Fruit fly (Drosophila melanogaster) whole organism, embryonic: ENCODE measurements around the gene GNBP1.
A peak's percentile ranks its signal among the peaks of the same experiment; 100 is the strongest.

Experiments used
- Blimp-1 ChIP-seq: fragments of 200-800 bp; sonication (Bioruptor generic); optimal IDR thresholded peaks from 3 replicates; lab custom pipeline; 2018; ENCODE audit warnings: missing biosample characterization, missing genetic modification characterization, mild to moderate bottlenecking, moderate library complexity, missing genetic modification reagents
- CG11093 ChIP-seq: fragments of 200-800 bp; sonication (Bioruptor generic); IDR thresholded peaks from 3 replicates; pipeline ENCODE4 v1.3.6; 2022; ENCODE audit warnings: missing biosample characterization, missing genetic modification characterization
- CG11723 ChIP-seq: fragments of 200-800 bp; sonication (Bioruptor generic); optimal IDR thresholded peaks from 2 replicates; lab custom pipeline; 2017; ENCODE audit warnings: missing biosample characterization, mild to moderate bottlenecking, missing genetic modification characterization
- CG12071 ChIP-seq: fragments of 200-800 bp; sonication (Bioruptor generic); optimal IDR thresholded peaks from 3 replicates; lab custom pipeline; 2018; ENCODE audit warnings: missing biosample characterization, mild to moderate bottlenecking, missing genetic modification characterization
- CG12769 ChIP-seq: fragments of 200-800 bp; sonication (Bioruptor generic); optimal IDR thresholded peaks from 2 replicates; lab custom pipeline; 2019; ENCODE audit warnings: missing biosample characterization, mild to moderate bottlenecking, missing genetic modification characterization, moderate library complexity
- CG14014 ChIP-seq: fragments of 200-800 bp; sonication (Bioruptor generic); IDR thresholded peaks from 2 replicates; pipeline ENCODE4 v1.3.6; 2022; ENCODE audit warnings: missing biosample characterization, missing genetic modification characterization
- CG15011 ChIP-seq: fragments of 200-800 bp; sonication (Bioruptor generic); optimal IDR thresholded peaks from 3 replicates; lab custom pipeline; 2018; ENCODE audit warnings: missing biosample characterization, mild to moderate bottlenecking, missing genetic modification characterization
- CG17328 ChIP-seq: fragments of 200-800 bp; sonication (Bioruptor generic); IDR thresholded peaks from 2 replicates; pipeline ENCODE4 v1.3.6; 2022; ENCODE audit warnings: missing biosample characterization, missing genetic modification characterization
- CG17568 ChIP-seq: fragments of 200-800 bp; sonication (Bioruptor generic); optimal IDR thresholded peaks from 2 replicates; lab custom pipeline; 2018; ENCODE audit warnings: missing biosample characterization, mild to moderate bottlenecking, missing genetic modification characterization, moderate library complexity
- CG18011 ChIP-seq: fragments of 200-800 bp; sonication (Bioruptor generic); optimal IDR thresholded peaks from 2 replicates; lab custom pipeline; 2017; ENCODE audit warnings: missing biosample characterization, missing genetic modification characterization, mild to moderate bottlenecking, moderate library complexity, missing genotype
- CG2875 ChIP-seq: fragments of 200-800 bp; sonication (Bioruptor generic); optimal IDR thresholded peaks from 2 replicates; lab custom pipeline; 2017; ENCODE audit warnings: missing biosample characterization, mild to moderate bottlenecking, missing genetic modification characterization, missing genetic modification reagents
- CG30020 ChIP-seq: fragments of 200-800 bp; optimal IDR thresholded peaks from 2 replicates; lab custom pipeline; 2019; ENCODE audit warnings: missing biosample characterization, mild to moderate bottlenecking, missing genetic modification characterization, moderate library complexity
- CG31441 ChIP-seq: fragments of 200-800 bp; sonication (Bioruptor generic); IDR thresholded peaks from 2 replicates; pipeline ENCODE4 v1.3.6; 2022; ENCODE audit warnings: missing biosample characterization, missing genetic modification characterization
- CG3163 ChIP-seq: fragments of 200-800 bp; sonication (Bioruptor generic); optimal IDR thresholded peaks from 3 replicates; lab custom pipeline; 2016; ENCODE audit warnings: missing biosample characterization, missing genetic modification characterization
- CG32532 ChIP-seq: fragments of 200-800 bp; sonication (Bioruptor generic); IDR thresholded peaks from 2 replicates; pipeline ENCODE4 v1.3.6; 2022; ENCODE audit warnings: missing biosample characterization, missing genetic modification characterization
- CG3281 ChIP-seq: fragments of 200-800 bp; sonication (Bioruptor generic); optimal IDR thresholded peaks from 3 replicates; lab custom pipeline; 2017; ENCODE audit warnings: missing biosample characterization, mild to moderate bottlenecking, missing genetic modification characterization
- CG3726 ChIP-seq: fragments of 200-800 bp; sonication (Bioruptor generic); IDR thresholded peaks from 3 replicates; pipeline ENCODE4, ENCODE4 v1.3.6; 2022; ENCODE audit warnings: missing biosample characterization, missing genetic modification characterization
- CG4404 ChIP-seq: fragments of 200-800 bp; sonication (Bioruptor generic); IDR thresholded peaks from 2 replicates; pipeline ENCODE4 v1.3.6; 2022; ENCODE audit warnings: missing biosample characterization, missing genetic modification characterization
- CG5953 ChIP-seq: fragments of 200-800 bp; sonication (Bioruptor generic); IDR thresholded peaks from 2 replicates; pipeline ENCODE4 v1.3.6; 2022; ENCODE audit warnings: missing biosample characterization, missing genetic modification characterization
- CG9727 ChIP-seq: fragments of 200-800 bp; sonication (Bioruptor generic); optimal IDR thresholded peaks from 3 replicates; lab custom pipeline; 2017; ENCODE audit warnings: missing biosample characterization, mild to moderate bottlenecking, missing genetic modification characterization
- CrebB ChIP-seq: fragments of 200-800 bp; sonication (Bioruptor generic); optimal IDR thresholded peaks from 3 replicates; lab custom pipeline; 2018; ENCODE audit warnings: missing biosample characterization, mild to moderate bottlenecking, missing genetic modification characterization
- Doc2 ChIP-seq: fragments of 200-800 bp; sonication (Bioruptor generic); IDR thresholded peaks from 2 replicates; pipeline ENCODE4 v1.3.6; 2022; ENCODE audit warnings: missing biosample characterization, missing genetic modification characterization
- E2f2 ChIP-seq: fragments of 200-800 bp; sonication (Bioruptor generic); IDR thresholded peaks from 2 replicates; pipeline ENCODE4 v1.3.6; 2022; ENCODE audit warnings: missing biosample characterization, missing genetic modification characterization
- Eip74EF ChIP-seq, 2 experiments: fragments of 200-800 bp in 1 of 2; fragments of >200 bp in 1 of 2; sonication (Bioruptor generic) in 1 of 2; optimal IDR thresholded peaks; 2 replicates each; lab custom pipeline; 2017 to 2019; ENCODE audit warnings: missing biosample characterization in 2 of 2, missing genetic modification characterization in 2 of 2, mild to moderate bottlenecking in 1 of 2, moderate library complexity in 1 of 2
- NC2α ChIP-seq: fragments of 200-800 bp; sonication (Bioruptor generic); optimal IDR thresholded peaks from 2 replicates; lab custom pipeline; 2016; ENCODE audit warnings: missing biosample characterization, missing genetic modification characterization
- Neu2 ChIP-seq: fragments of 200-800 bp; sonication (Bioruptor generic); optimal IDR thresholded peaks from 3 replicates; lab custom pipeline; 2016; ENCODE audit warnings: missing biosample characterization, missing genetic modification characterization, borderline replicate concordance
- Nf-YB ChIP-seq: fragments of 200-800 bp; sonication (Bioruptor generic); optimal IDR thresholded peaks from 3 replicates; lab custom pipeline; 2019; ENCODE audit warnings: missing biosample characterization, mild to moderate bottlenecking, missing genetic modification characterization, moderate library complexity
- Oaz ChIP-seq: fragments of 200-800 bp; sonication (Bioruptor generic); IDR thresholded peaks from 2 replicates; pipeline ENCODE4 v1.3.6; 2022; ENCODE audit warnings: missing biosample characterization, missing genetic modification characterization
- Opbp ChIP-seq: fragments of 200-800 bp; sonication (Bioruptor generic); IDR thresholded peaks from 3 replicates; pipeline ENCODE4 v1.3.6; 2022; ENCODE audit warnings: missing biosample characterization, missing genetic modification characterization; ENCODE audit not compliant: partially characterized antibody
- Optix ChIP-seq: fragments of 200-800 bp; sonication (Bioruptor generic); IDR thresholded peaks from 3 replicates; pipeline ENCODE4 v1.3.6; 2022; ENCODE audit warnings: missing biosample characterization, missing genetic modification characterization
- cas ChIP-seq: fragments of 200-800 bp; sonication (Bioruptor generic); IDR thresholded peaks from 2 replicates; pipeline ENCODE4 v1.3.6; 2022; ENCODE audit warnings: missing biosample characterization, missing genetic modification characterization
- cg ChIP-seq: fragments of 200-800 bp; sonication (Bioruptor generic); optimal IDR thresholded peaks from 3 replicates; lab custom pipeline; 2019; ENCODE audit warnings: missing biosample characterization, mild to moderate bottlenecking, missing genetic modification characterization, moderate library complexity
- corto ChIP-seq: fragments of 200-800 bp; sonication (Bioruptor generic); optimal IDR thresholded peaks from 2 replicates; lab custom pipeline; 2016; ENCODE audit warnings: missing biosample characterization, mild to moderate bottlenecking, missing genetic modification characterization, moderate library complexity
- disco-r ChIP-seq: fragments of 200-800 bp; sonication (Bioruptor generic); optimal IDR thresholded peaks from 2 replicates; lab custom pipeline; 2016; ENCODE audit warnings: missing biosample characterization, missing genetic modification characterization
- dmrt11E ChIP-seq: fragments of 200-800 bp; sonication (Bioruptor generic); optimal IDR thresholded peaks from 3 replicates; lab custom pipeline; 2018; ENCODE audit warnings: missing biosample characterization, mild to moderate bottlenecking, missing genetic modification characterization, moderate library complexity
- dmrt99B ChIP-seq: fragments of 200-800 bp; sonication (Bioruptor generic); optimal IDR thresholded peaks from 2 replicates; lab custom pipeline; 2018; ENCODE audit warnings: missing biosample characterization, mild to moderate bottlenecking, missing genetic modification characterization, moderate library complexity
- exex ChIP-seq: fragments of 200-800 bp; sonication (Bioruptor generic); optimal IDR thresholded peaks from 4 replicates; lab custom pipeline; 2018; ENCODE audit warnings: missing biosample characterization, mild to moderate bottlenecking, missing genetic modification characterization, moderate library complexity
- jing ChIP-seq: fragments of 200-800 bp; sonication (Bioruptor generic); optimal IDR thresholded peaks from 2 replicates; lab custom pipeline; 2018; ENCODE audit warnings: missing biosample characterization, mild to moderate bottlenecking, missing genetic modification characterization
- ken ChIP-seq: fragments of 200-800 bp; sonication (Bioruptor generic); IDR thresholded peaks from 3 replicates; pipeline ENCODE4 v1.3.6; 2022; ENCODE audit warnings: missing biosample characterization, missing genetic modification characterization
- lab ChIP-seq: fragments of 200-800 bp; sonication (Bioruptor generic); optimal IDR thresholded peaks from 3 replicates; lab custom pipeline; 2017; ENCODE audit warnings: missing biosample characterization, missing genetic modification characterization, mild to moderate bottlenecking, moderate library complexity, missing genetic modification reagents
- lola ChIP-seq, 3 experiments: fragments of >200 bp in 2 of 3; fragments of 200-800 bp in 1 of 3; sonication (Bioruptor generic) in 1 of 3; optimal IDR thresholded peaks; 2 replicates each; lab custom pipeline; 2017 to 2019; ENCODE audit warnings: missing biosample characterization in 3 of 3, missing genetic modification characterization in 3 of 3, mild to moderate bottlenecking in 1 of 3, moderate library complexity in 1 of 3
- nerfin-2 ChIP-seq: fragments of 200-800 bp; sonication (Bioruptor generic); IDR thresholded peaks from 2 replicates; pipeline ENCODE4 v1.3.6; 2022; ENCODE audit warnings: missing biosample characterization, missing genetic modification characterization; ENCODE audit not compliant: partially characterized antibody
- oc ChIP-seq: fragments of 200-800 bp; sonication (Bioruptor generic); optimal IDR thresholded peaks from 2 replicates; lab custom pipeline; 2018; ENCODE audit warnings: missing biosample characterization, mild to moderate bottlenecking, missing genetic modification characterization, moderate library complexity
- scrt ChIP-seq: fragments of 200-800 bp; sonication (Bioruptor generic); optimal IDR thresholded peaks from 2 replicates; lab custom pipeline; 2018; ENCODE audit warnings: missing biosample characterization, mild to moderate bottlenecking, missing genetic modification characterization, moderate library complexity
- sima ChIP-seq: fragments of 200-800 bp; sonication (Bioruptor generic); optimal IDR thresholded peaks from 2 replicates; lab custom pipeline; 2016; ENCODE audit warnings: missing biosample characterization, missing genetic modification characterization
- sob ChIP-seq: fragments of 200-800 bp; sonication (Bioruptor generic); IDR thresholded peaks from 2 replicates; pipeline ENCODE4 v1.3.6; 2022; ENCODE audit warnings: missing biosample characterization, missing genetic modification characterization
- sr ChIP-seq: fragments of 200-800 bp; sonication (Bioruptor generic); IDR thresholded peaks from 3 replicates; pipeline ENCODE4 v1.3.6; 2022; ENCODE audit warnings: missing biosample characterization, missing genetic modification characterization
- tup ChIP-seq: fragments of 200-800 bp; sonication (Bioruptor generic); optimal IDR thresholded peaks from 2 replicates; lab custom pipeline; 2016; ENCODE audit warnings: missing biosample characterization, mild to moderate bottlenecking, missing genetic modification characterization, moderate library complexity
- wek ChIP-seq: fragments of 200-800 bp; sonication (Bioruptor generic); optimal IDR thresholded peaks from 3 replicates; lab custom pipeline; 2018; ENCODE audit warnings: missing biosample characterization, mild to moderate bottlenecking, missing genetic modification characterization, moderate library complexity

GNBP1 gene

DNA sequence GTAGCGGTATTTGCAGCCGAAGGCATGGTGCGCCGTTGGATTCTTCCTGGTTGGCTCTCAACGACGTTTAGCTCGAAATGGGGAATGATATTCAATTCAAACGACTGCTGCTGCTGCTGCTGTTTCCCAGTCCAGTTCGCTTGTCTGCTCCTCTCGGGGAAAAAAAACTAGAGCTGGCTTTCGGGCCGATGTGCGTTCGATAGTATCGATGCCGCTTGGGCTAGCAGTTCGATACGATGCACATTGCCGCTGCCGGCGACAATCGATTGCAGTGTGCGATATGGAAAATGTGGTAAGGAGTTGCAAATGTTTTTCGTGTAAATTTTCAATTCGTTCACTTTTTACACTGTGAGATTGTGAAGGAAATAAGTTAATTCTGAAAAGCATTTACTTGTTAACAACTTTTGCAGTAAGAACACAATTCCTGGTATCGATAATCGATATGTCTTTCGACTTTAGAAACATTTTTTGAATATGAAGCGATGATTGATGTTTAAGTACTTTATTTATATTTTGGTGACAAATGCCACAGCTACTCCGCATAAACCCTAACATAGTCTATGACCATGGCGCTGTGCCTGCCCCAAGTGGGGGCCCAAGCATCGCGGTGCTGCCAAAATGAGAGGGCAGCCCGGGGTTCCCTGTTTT is 2.5 kb upstream of the GNBP1 start, which contains the start of gene Capr (continued):
- TF ChIP-seq Eip74EF (GFP tag; optimal IDR thresholded peaks at IDR 0.05; lab: Kevin White, UChicago) (no peak), CrebB (tag; lab: Kevin White, UChicago) (no peak), NC2α (no peak), CG17568 (no peak), CG9727 (GFP tag; lab: Kevin White, UChicago) (no peak), dmrt11E (tag; lab: Kevin White, UChicago) (no peak), lola (GFP tag; optimal IDR thresholded peaks at IDR 0.05; lab: Kevin White, UChicago) (no peak), CG11723 (no peak), CG17328 (GFP tag; lab: Robert Waterston, UW) (0 out of 2 replicates have a peak, but pooled peaks have one; percentile 6), CG3163 (no peak), disco-r (GFP tag; lab: Kevin White, UChicago) (no peak), scrt (GFP tag; lab: Kevin White, UChicago) (no peak), E2f2 (GFP tag; lab: Robert Waterston, UW) (peak; percentile 86), CG5953 (GFP tag; lab: Robert Waterston, UW) (no peak), exex (no peak), CG30020 (tag; lab: Kevin White, UChicago) (peak; percentile 42), CG3281 (GFP tag; lab: Kevin White, UChicago) (no peak), sima (GFP tag; lab: Kevin White, UChicago) (no peak), jing (GFP tag; lab: Kevin White, UChicago) (no peak), nerfin-2 (GFP tag; lab: Robert Waterston, UW) (peak; percentile 100), CG3726 (no peak), CG15011 (GFP tag; lab: Kevin White, UChicago) (no peak), oc (tag; lab: Kevin White, UChicago) (no peak), Oaz (GFP tag; lab: Robert Waterston, UW) (no peak), CG12071 (GFP tag; lab: Kevin White, UChicago) (no peak), CG14014 (no peak), lab (GFP tag; lab: Kevin White, UChicago) (no peak), cas (no peak), sob (GFP tag; lab: Robert Waterston, UW) (peak; percentile 70), Doc2 (GFP tag; lab: Robert Waterston, UW) (no peak), CG31441 (0 out of 2 replicates have a peak, but pooled peaks have one; percentile 1), Nf-YB (GFP tag; lab: Kevin White, UChicago) (no peak), Neu2 (no peak), Opbp (peak; percentile 100), CG4404 (no peak), corto (GFP tag; lab: Kevin White, UChicago) (no peak), CG12769 (no peak), Optix (GFP tag; lab: Robert Waterston, UW) (0 out of 3 replicates have a peak, but pooled peaks have one; percentile 7), CG11093 (no peak), CG18011 (GFP tag; lab: Kevin White, UChicago) (peak; percentile 17), tup (GFP tag; lab: Kevin White, UChicago) (no peak), CG2875 (GFP tag; lab: Kevin White, UChicago) (no peak), wek (GFP tag; lab: Kevin White, UChicago) (no peak), ken (no peak), cg (GFP tag; lab: Kevin White, UChicago) (no peak), dmrt99B (tag; lab: Kevin White, UChicago) (no peak), sr (GFP tag; lab: Robert Waterston, UW) (no peak), CG32532 (peak; percentile 57), Blimp-1 (no peak)
